Worm (Caenorhabditis elegans): Measurements from ENCODE around the gene F53F8.6.
A peak's percentile ranks its signal among the peaks of the same experiment; 100 is the strongest.

Gene F53F8.6

ce11 chrV:20710156-20710555, 6.1 kb downstream of the F53F8.6 start:
- TF ChIP-seq mep-1 (tag; optimal IDR thresholded peaks at IDR 0.05) = no peak
- TF ChIP-seq elt-3 (tag; optimal IDR thresholded peaks at IDR 0.05) = no peak
- TF ChIP-seq ces-1 (GFP tag; optimal IDR thresholded peaks at IDR 0.05) = peak; percentile 8
- TF ChIP-seq zip-8 (tag; optimal IDR thresholded peaks at IDR 0.05) = no peak
- no peak for TF ChIP-seq nhr-237 (tag; optimal IDR thresholded peaks at IDR 0.05)

ce11 chrV:20710642-20711041, 6.6 kb downstream of the F53F8.6 start:
- no peak for TF ChIP-seq ham-2 (GFP tag; optimal IDR thresholded peaks at IDR 0.05)
- no peak for TF ChIP-seq M03D4.4 (tag; optimal IDR thresholded peaks at IDR 0.05)

- TF ChIP-seq lin-32 (GFP tag; optimal IDR thresholded peaks at IDR 0.05) = peak; percentile 67
- TF ChIP-seq zip-8 (tag; optimal IDR thresholded peaks at IDR 0.05) = no peak
- peak; percentile 31 for TF ChIP-seq mep-1 (tag; optimal IDR thresholded peaks at IDR 0.05)
- TF ChIP-seq drap-1 (GFP tag; optimal IDR thresholded peaks at IDR 0.05) = peak; percentile 37
- TF ChIP-seq cnd-1 (tag; optimal IDR thresholded peaks at IDR 0.05) = peak; percentile 96
- TF ChIP-seq ces-1 (GFP tag; optimal IDR thresholded peaks at IDR 0.05) = peak; percentile 93
- TF ChIP-seq unc-62 (GFP tag; optimal IDR thresholded peaks at IDR 0.05) = peak; percentile 76
- TF ChIP-seq nhr-237 (tag; optimal IDR thresholded peaks at IDR 0.05) = peak; percentile 0
- TF ChIP-seq hlh-1 (tag; optimal IDR thresholded peaks at IDR 0.05) = peak; percentile 94
- TF ChIP-seq nhr-28 (tag; optimal IDR thresholded peaks at IDR 0.05) = no peak
- TF ChIP-seq unc-120 (tag; optimal IDR thresholded peaks at IDR 0.05; ENCODE audit: poor library complexity, severe bottlenecking) = peak; percentile 53
- no peak for TF ChIP-seq sptf-1 (tag; optimal IDR thresholded peaks at IDR 0.05)
- TF ChIP-seq mls-2 (tag; optimal IDR thresholded peaks at IDR 0.05) = peak; percentile 43
Observed at ce11 chrV:20711733-20712132, 7.7 kb downstream of the F53F8.6 start.

ce11 chrV:20712318-20712993, 8.4 kb downstream of the F53F8.6 start:
- TF ChIP-seq ceh-43 (GFP tag; optimal IDR thresholded peaks at IDR 0.05) (no peak), drap-1 (GFP tag; optimal IDR thresholded peaks at IDR 0.05) (no peak), snpc-4 (tag; optimal IDR thresholded peaks at IDR 0.05) (no peak), flh-1 (GFP tag; optimal IDR thresholded peaks at IDR 0.05) (no peak), nhr-28 (tag; optimal IDR thresholded peaks at IDR 0.05) (no peak), lin-32 (GFP tag; optimal IDR thresholded peaks at IDR 0.05) (no peak), elt-1 (tag; optimal IDR thresholded peaks at IDR 0.05; ENCODE audit: borderline replicate concordance, insufficient read depth) (no peak), elt-3 (tag; optimal IDR thresholded peaks at IDR 0.05) (no peak)

ce11 chrV:20712994-20713326, 8.9 kb downstream of the F53F8.6 start:
- no peak for TF ChIP-seq elt-1 (tag; optimal IDR thresholded peaks at IDR 0.05; ENCODE audit: borderline replicate concordance, insufficient read depth)
- no peak for TF ChIP-seq ceh-39 (tag; optimal IDR thresholded peaks at IDR 0.05)
- peak; percentile 8 for TF ChIP-seq hlh-1 (tag; optimal IDR thresholded peaks at IDR 0.05)
- TF ChIP-seq pha-4 (tag; optimal IDR thresholded peaks at IDR 0.05) = peak; percentile 26
- no peak for TF ChIP-seq nhr-237 (tag; optimal IDR thresholded peaks at IDR 0.05)
- TF ChIP-seq ham-2 (GFP tag; optimal IDR thresholded peaks at IDR 0.05) = peak; percentile 13
- TF ChIP-seq ztf-11 (tag; optimal IDR thresholded peaks at IDR 0.05) = no peak
- no peak for TF ChIP-seq mls-2 (tag; optimal IDR thresholded peaks at IDR 0.05)
- TF ChIP-seq drap-1 (GFP tag; optimal IDR thresholded peaks at IDR 0.05) = peak; percentile 16
- no peak for TF ChIP-seq M03D4.4 (tag; optimal IDR thresholded peaks at IDR 0.05)
- TF ChIP-seq mab-5 (tag; optimal IDR thresholded peaks at IDR 0.05) = no peak
- TF ChIP-seq ces-1 (GFP tag; optimal IDR thresholded peaks at IDR 0.05) = peak; percentile 65
- TF ChIP-seq unc-62 (GFP tag; optimal IDR thresholded peaks at IDR 0.05) = peak; percentile 52
- peak; percentile 42 for TF ChIP-seq unc-120 (tag; optimal IDR thresholded peaks at IDR 0.05; ENCODE audit: poor library complexity, severe bottlenecking)
- TF ChIP-seq ceh-43 (GFP tag; optimal IDR thresholded peaks at IDR 0.05) = no peak

ce11 chrV:20713620-20714019, 9.6 kb downstream of the F53F8.6 start, which contains the start of gene Y44A6C.1:
Y44A6C.1 (plus strand) TSS chrV:20713920.
- TF ChIP-seq ceh-39 (tag; optimal IDR thresholded peaks at IDR 0.05) = no peak
- no peak for TF ChIP-seq snpc-4 (tag; optimal IDR thresholded peaks at IDR 0.05)
- no peak for TF ChIP-seq sem-2 (GFP tag; optimal IDR thresholded peaks at IDR 0.05)
- TF ChIP-seq bed-3 (GFP tag; optimal IDR thresholded peaks at IDR 0.05) = no peak
- TF ChIP-seq hlh-1 (tag; optimal IDR thresholded peaks at IDR 0.05) = no peak
- TF ChIP-seq ceh-43 (GFP tag; optimal IDR thresholded peaks at IDR 0.05) = no peak
- no peak for TF ChIP-seq mep-1 (tag; optimal IDR thresholded peaks at IDR 0.05)
- TF ChIP-seq elt-3 (tag; optimal IDR thresholded peaks at IDR 0.05) = no peak
- no peak for TF ChIP-seq lin-32 (GFP tag; optimal IDR thresholded peaks at IDR 0.05)
- TF ChIP-seq sptf-1 (tag; optimal IDR thresholded peaks at IDR 0.05) = no peak
- no peak for TF ChIP-seq lin-13 (tag; optimal IDR thresholded peaks at IDR 0.05)
- TF ChIP-seq drap-1 (GFP tag; optimal IDR thresholded peaks at IDR 0.05) = no peak
- TF ChIP-seq cnd-1 (tag; optimal IDR thresholded peaks at IDR 0.05) = no peak
- no peak for TF ChIP-seq M03D4.4 (tag; optimal IDR thresholded peaks at IDR 0.05)
- no peak for TF ChIP-seq unc-62 (GFP tag; optimal IDR thresholded peaks at IDR 0.05)
- no peak for TF ChIP-seq nhr-12 (tag; optimal IDR thresholded peaks at IDR 0.05)
